Worm (Caenorhabditis elegans) whole organism, late embryonic: ENCODE measurements around the gene unc-49.
A peak's percentile ranks its signal among the peaks of the same experiment; 100 is the strongest.

Source experiments
- C08G9.2 ChIP-seq: sonication (generic microtip); optimal IDR thresholded peaks from 2 replicates; lab custom pipeline; 2016; ENCODE audit warnings: mild to moderate bottlenecking, missing genetic modification characterization, moderate library complexity, missing compliant biosample characterization
- F13H6.1 ChIP-seq: sonication (generic microtip); optimal IDR thresholded peaks from 2 replicates; lab custom pipeline; 2016; ENCODE audit warnings: missing genetic modification characterization, missing compliant biosample characterization
- K02D7.2 ChIP-seq: sonication (generic microtip); optimal IDR thresholded peaks from 2 replicates; lab custom pipeline; 2017; ENCODE audit warnings: mild to moderate bottlenecking, missing genetic modification characterization, missing compliant biosample characterization
- K09A11.1 ChIP-seq: sonication (generic microtip); optimal IDR thresholded peaks from 2 replicates; lab custom pipeline; 2017; ENCODE audit warnings: antibody characterized with exemption, mild to moderate bottlenecking, missing genetic modification characterization, missing compliant biosample characterization; ENCODE audit not compliant: insufficient read depth
- Y22D7AL.16 ChIP-seq: sonication (generic microtip); optimal IDR thresholded peaks from 2 replicates; lab custom pipeline; 2016; ENCODE audit warnings: missing genetic modification characterization, missing compliant biosample characterization
- ceh-19 ChIP-seq: fragments of 200-800 bp; sonication (Bioruptor generic); optimal IDR thresholded peaks from 2 replicates; lab custom pipeline; 2018; ENCODE audit warnings: mild to moderate bottlenecking, missing genetic modification characterization, missing compliant biosample characterization
- ceh-2 ChIP-seq: sonication (generic microtip); optimal IDR thresholded peaks from 2 replicates; lab custom pipeline; 2016; ENCODE audit warnings: missing genotype, missing genetic modification characterization, missing compliant biosample characterization
- ceh-24 ChIP-seq: sonication (generic microtip); optimal IDR thresholded peaks from 2 replicates; lab custom pipeline; 2016; ENCODE audit warnings: mild to moderate bottlenecking, missing genetic modification characterization, missing compliant biosample characterization
- ceh-45 ChIP-seq: fragments of 200-800 bp; sonication (Bioruptor generic); IDR thresholded peaks from 2 replicates; pipeline ENCODE4 v1.3.6; 2022; ENCODE audit warnings: missing genetic modification reagents, missing genetic modification characterization, missing compliant biosample characterization
- che-1 ChIP-seq: sonication (generic microtip); optimal IDR thresholded peaks from 2 replicates; lab custom pipeline; 2016; ENCODE audit warnings: mild to moderate bottlenecking, missing genetic modification characterization, missing compliant biosample characterization
- dmd-4 ChIP-seq: sonication (generic microtip); optimal IDR thresholded peaks from 2 replicates; lab custom pipeline; 2016; ENCODE audit warnings: borderline replicate concordance, missing genetic modification characterization, missing compliant biosample characterization
- elt-2 ChIP-seq: sonication (generic microtip); optimal IDR thresholded peaks from 2 replicates; lab custom pipeline; 2016; ENCODE audit warnings: missing genetic modification reagents, missing genetic modification characterization, missing compliant biosample characterization
- ets-4 ChIP-seq: sonication (generic microtip); optimal IDR thresholded peaks from 2 replicates; lab custom pipeline; 2016; ENCODE audit warnings: missing genetic modification characterization, missing compliant biosample characterization
- eyg-1 ChIP-seq: sonication (generic microtip); optimal IDR thresholded peaks from 2 replicates; lab custom pipeline; 2016; ENCODE audit warnings: missing genotype, missing genetic modification characterization, missing compliant biosample characterization
- fax-1 ChIP-seq: sonication (generic microtip); optimal IDR thresholded peaks from 2 replicates; lab custom pipeline; 2016; ENCODE audit warnings: missing genotype, missing genetic modification characterization, missing compliant biosample characterization
- hlh-15 ChIP-seq: sonication (generic microtip); optimal IDR thresholded peaks from 2 replicates; lab custom pipeline; 2016; ENCODE audit warnings: missing genetic modification characterization, missing compliant biosample characterization
- hlh-30 ChIP-seq: sonication (generic microtip); optimal IDR thresholded peaks from 2 replicates; lab custom pipeline; 2017; ENCODE audit warnings: antibody characterized with exemption, missing genetic modification characterization, missing compliant biosample characterization; ENCODE audit not compliant: insufficient read depth
- hlh-6 ChIP-seq: sonication (generic microtip); optimal IDR thresholded peaks from 2 replicates; lab custom pipeline; 2016; ENCODE audit warnings: missing genotype, missing genetic modification characterization, missing compliant biosample characterization
- hlh-8 ChIP-seq: sonication (generic microtip); optimal IDR thresholded peaks from 2 replicates; lab custom pipeline; 2016; ENCODE audit warnings: missing genotype, missing genetic modification characterization, missing compliant biosample characterization
- lim-6 ChIP-seq: sonication (generic microtip); optimal IDR thresholded peaks from 2 replicates; lab custom pipeline; 2016; ENCODE audit warnings: missing genetic modification characterization, missing compliant biosample characterization
- lin-11 ChIP-seq: fragments of 200-800 bp; sonication (Bioruptor generic); optimal IDR thresholded peaks from 2 replicates; lab custom pipeline; 2018; ENCODE audit warnings: mild to moderate bottlenecking, missing genetic modification characterization, missing compliant biosample characterization
- nhr-11 ChIP-seq: fragments of 150-350 bp; optimal IDR thresholded peaks from 2 replicates; lab custom pipeline; 2014; ENCODE audit warnings: missing biosample characterization, missing genetic modification characterization
- nhr-232 ChIP-seq: sonication (generic microtip); optimal IDR thresholded peaks from 2 replicates; lab custom pipeline; 2016; ENCODE audit warnings: missing genetic modification characterization, missing compliant biosample characterization
- odd-2 ChIP-seq: sonication (generic microtip); optimal IDR thresholded peaks from 2 replicates; lab custom pipeline; 2017; ENCODE audit warnings: antibody characterized with exemption, mild to moderate bottlenecking, missing genetic modification characterization, missing compliant biosample characterization
- pag-3 ChIP-seq: sonication (generic microtip); optimal IDR thresholded peaks from 2 replicates; lab custom pipeline; 2016; ENCODE audit warnings: missing compliant biosample characterization, missing genetic modification characterization, borderline replicate concordance
- pax-1 ChIP-seq: fragments of 150-350 bp; optimal IDR thresholded peaks from 2 replicates; lab custom pipeline; 2014; ENCODE audit warnings: missing biosample characterization, missing genetic modification characterization
- pha-4 ChIP-seq: fragments of 150-350 bp; optimal IDR thresholded peaks from 2 replicates; lab custom pipeline; 2018; ENCODE audit warnings: missing biosample characterization, missing genetic modification reagents, missing genetic modification characterization
- pros-1 ChIP-seq: fragments of 150-350 bp; optimal IDR thresholded peaks from 2 replicates; lab custom pipeline; 2014; ENCODE audit warnings: missing biosample characterization, missing genetic modification reagents, missing genetic modification characterization
- ref-2 ChIP-seq: sonication (generic microtip); optimal IDR thresholded peaks from 2 replicates; lab custom pipeline; 2016; ENCODE audit warnings: missing genetic modification characterization, missing compliant biosample characterization
- sox-2 ChIP-seq: fragments of 200-800 bp; sonication (Bioruptor generic); IDR thresholded peaks from 2 replicates; pipeline ENCODE4 v1.3.6; 2022; ENCODE audit warnings: missing genetic modification reagents, missing genetic modification characterization, missing compliant biosample characterization
- sox-4 ChIP-seq: sonication (generic microtip); optimal IDR thresholded peaks from 2 replicates; lab custom pipeline; 2017; ENCODE audit warnings: mild to moderate bottlenecking, missing genetic modification characterization, inconsistent platforms, missing compliant biosample characterization
- tbx-2 ChIP-seq: sonication (generic microtip); optimal IDR thresholded peaks from 2 replicates; lab custom pipeline; 2016; ENCODE audit warnings: missing genetic modification characterization, missing compliant biosample characterization
- tbx-7 ChIP-seq: sonication (generic microtip); optimal IDR thresholded peaks from 2 replicates; lab custom pipeline; 2016; ENCODE audit warnings: missing genotype, missing genetic modification characterization, missing compliant biosample characterization
- ttx-3 ChIP-seq: sonication (generic microtip); optimal IDR thresholded peaks from 2 replicates; lab custom pipeline; 2016; ENCODE audit warnings: missing genetic modification reagents, missing genetic modification characterization, missing compliant biosample characterization
- unc-3 ChIP-seq, 2 experiments: fragments of 200-800 bp in 1 of 2; sonication (Bioruptor generic) in 1 of 2; sonication (generic microtip) in 1 of 2; conservative IDR thresholded peaks in 1 of 2; optimal IDR thresholded peaks in 1 of 2; 2 replicates each; pipeline versions ENCODE4 v1.3.6 to Lab custom; 2016 to 2022; ENCODE audit warnings: missing compliant biosample characterization in 2 of 2, missing genetic modification characterization in 2 of 2, missing genetic modification reagents in 1 of 2
- unc-42 ChIP-seq: sonication (generic microtip); optimal IDR thresholded peaks from 2 replicates; lab custom pipeline; 2016; ENCODE audit warnings: missing genotype, missing genetic modification characterization, missing compliant biosample characterization

The unc-49 gene

DNA sequence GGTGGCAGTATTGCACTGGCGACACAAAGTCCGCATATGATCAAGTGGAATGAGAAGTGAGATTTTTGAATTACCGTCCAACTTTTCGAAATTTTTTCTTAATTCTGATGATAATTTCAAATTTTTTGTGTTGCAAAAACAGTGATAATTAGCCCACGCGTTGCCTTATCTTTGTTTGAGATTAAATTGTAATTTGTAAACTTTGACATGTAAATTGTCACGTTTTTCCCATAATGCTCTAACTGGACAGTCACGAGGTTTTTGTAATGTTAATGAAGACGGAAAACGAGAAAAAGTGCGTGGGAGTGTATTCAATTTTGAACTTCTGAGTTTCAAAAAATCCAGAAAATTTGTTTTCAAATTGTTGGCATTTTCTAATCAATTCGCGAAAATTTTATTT is 39.1 kb upstream of the unc-49 start:
- TF ChIP-seq pha-4 (tag; lab: Kevin White, UChicago) (no peak), Y22D7AL.16 (tag; lab: Kevin White, UChicago) (no peak), tbx-2 (tag; lab: Kevin White, UChicago) (no peak), sox-4 (tag; lab: Kevin White, UChicago) (no peak), pros-1 (tag; lab: Kevin White, UChicago) (no peak), dmd-4 (tag; lab: Kevin White, UChicago) (no peak)

- TF ChIP-seq elt-2 (tag; lab: Kevin White, UChicago) (peak; percentile 8), sox-2 (GFP tag; lab: Robert Waterston, UW) (no peak)
- TF ChIP-seq, all 69 proteins: peak for 1
Measured at ce11 chrIII:10481988-10482387, 38.6 kb upstream of the unc-49 start, which contains the start of gene D2045.8. Gene D2045.8, plus strand, starts transcription at chrIII:10482288.

DNA sequence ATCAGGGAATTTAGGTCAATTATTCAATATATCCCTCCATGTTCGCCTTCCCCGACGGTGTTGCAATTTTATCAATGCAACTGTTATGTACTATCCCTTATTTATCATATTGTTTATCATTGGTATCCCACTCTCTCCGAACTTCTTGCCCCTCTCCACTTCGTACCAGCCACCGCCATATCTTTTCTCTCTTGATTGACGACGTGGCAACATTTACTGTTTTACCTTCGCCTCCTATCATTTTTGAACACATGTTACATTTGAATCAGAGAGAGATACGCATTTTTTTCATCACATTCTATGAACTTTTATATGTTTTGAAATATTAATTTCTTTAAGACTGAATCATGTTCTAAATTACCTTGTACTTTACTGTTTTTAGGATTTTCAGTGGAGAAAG is 34.1 kb upstream of the unc-49 start:
- TF ChIP-seq sox-4 (tag; lab: Kevin White, UChicago) (no peak), ceh-19 (GFP tag; lab: Kevin White, UChicago) (no peak), pha-4 (tag; lab: Kevin White, UChicago) (no peak), C08G9.2 (tag; lab: Kevin White, UChicago) (no peak), odd-2 (tag; lab: Kevin White, UChicago) (no peak), ceh-24 (tag; lab: Kevin White, UChicago) (no peak), pag-3 (tag; lab: Kevin White, UChicago) (no peak), lim-6 (tag; lab: Kevin White, UChicago) (no peak), ceh-2 (tag; lab: Kevin White, UChicago) (no peak), lin-11 (no peak), K09A11.1 (tag; lab: Kevin White, UChicago) (no peak), elt-2 (tag; lab: Kevin White, UChicago) (no peak), hlh-8 (tag; lab: Kevin White, UChicago) (no peak), ceh-45 (GFP tag; lab: Robert Waterston, UW) (no peak), eyg-1 (tag; lab: Kevin White, UChicago) (no peak), sox-2 (GFP tag; lab: Robert Waterston, UW) (no peak), hlh-30 (tag; lab: Kevin White, UChicago) (no peak), pax-1 (tag; lab: Kevin White, UChicago) (no peak), unc-42 (no peak)

DNA sequence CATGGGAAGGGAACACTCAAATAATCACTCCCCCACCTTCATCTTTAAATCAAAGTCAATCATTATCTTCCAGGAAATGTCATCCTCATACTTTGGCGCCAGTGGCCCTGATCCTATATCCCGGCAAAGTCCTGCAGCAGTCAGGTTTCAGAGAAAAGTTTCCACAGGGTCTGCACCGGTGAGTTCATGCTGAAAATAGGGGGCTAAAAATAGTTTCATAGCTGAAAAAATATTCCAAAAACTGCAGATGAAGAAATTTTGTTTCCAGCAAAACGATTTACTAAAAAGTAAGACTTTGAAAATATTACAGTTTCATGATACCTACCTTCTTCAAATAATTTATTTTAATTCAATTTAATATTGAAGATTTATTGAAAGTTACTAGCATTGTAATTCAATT is 32.5 kb upstream of the unc-49 start, which contains the start of gene ptr-25:
Gene ptr-25, plus strand, starts transcription at position 73 of the 400 bp plus-strand sequence.
- TF ChIP-seq pag-3 (tag; lab: Kevin White, UChicago) (no peak), che-1 (no peak), hlh-15 (tag; lab: Kevin White, UChicago) (no peak), ets-4 (tag; lab: Kevin White, UChicago) (no peak), odd-2 (tag; lab: Kevin White, UChicago) (no peak), ceh-45 (GFP tag; lab: Robert Waterston, UW) (no peak), ttx-3 (no peak), nhr-11 (tag; lab: Kevin White, UChicago) (no peak), K02D7.2 (tag; lab: Kevin White, UChicago) (no peak), K09A11.1 (tag; lab: Kevin White, UChicago) (no peak), fax-1 (no peak), pha-4 (tag; lab: Kevin White, UChicago) (no peak), sox-4 (tag; lab: Kevin White, UChicago) (no peak), F13H6.1 (tag; lab: Kevin White, UChicago) (no peak), tbx-2 (tag; lab: Kevin White, UChicago) (no peak)

- TF ChIP-seq hlh-6 (no peak), unc-3 (GFP tag; conservative IDR thresholded peaks at IDR 0.05; lab: Robert Waterston, UW) (no peak), unc-3 (tag; optimal IDR thresholded peaks at IDR 0.05; lab: Kevin White, UChicago) (no peak), K02D7.2 (tag; lab: Kevin White, UChicago) (no peak), lim-6 (tag; lab: Kevin White, UChicago) (no peak), nhr-232 (tag; lab: Kevin White, UChicago) (no peak), sox-4 (tag; lab: Kevin White, UChicago) (no peak), ref-2 (tag; lab: Kevin White, UChicago) (no peak), tbx-7 (tag; lab: Kevin White, UChicago) (no peak), lin-11 (no peak)
Measured at ce11 chrIII:10503753-10504152, 16.8 kb upstream of the unc-49 start, which contains the start of gene rab-33. Gene rab-33, minus strand, starts transcription at chrIII:10503853.
